Worm (Caenorhabditis elegans) whole organism, L3 larva: ENCODE measurements around the gene pzf-1.
A peak's percentile ranks its signal among the peaks of the same experiment; 100 is the strongest.

Source experiments
- ZK546.5 ChIP-seq: sonication (generic microtip); optimal IDR thresholded peaks from 2 replicates; lab custom pipeline; 2017; ENCODE audit warnings: missing biosample characterization, missing genetic modification characterization
- aly-2 ChIP-seq: fragments of 150-350 bp; optimal IDR thresholded peaks from 2 replicates; lab custom pipeline; 2014; ENCODE audit warnings: missing biosample characterization, missing genetic modification characterization
- ama-1 ChIP-seq: fragments of 150-350 bp; optimal IDR thresholded peaks from 2 replicates; lab custom pipeline; 2018
- ceh-82 ChIP-seq: fragments of 150-350 bp; optimal IDR thresholded peaks from 2 replicates; lab custom pipeline; 2014; ENCODE audit warnings: missing biosample characterization, missing genetic modification characterization
- ceh-9 ChIP-seq: sonication (generic microtip); optimal IDR thresholded peaks from 2 replicates; lab custom pipeline; 2018; ENCODE audit warnings: missing biosample characterization, missing genetic modification characterization
- daf-12 ChIP-seq: fragments of 150-350 bp; optimal IDR thresholded peaks from 2 replicates; lab custom pipeline; 2014; ENCODE audit warnings: missing biosample characterization, missing genetic modification reagents, missing genetic modification characterization
- egl-27 ChIP-seq: sonication (generic microtip); optimal IDR thresholded peaks from 4 replicates; lab custom pipeline; 2017; ENCODE audit warnings: missing biosample characterization, missing genetic modification reagents, missing genetic modification characterization
- elt-1 ChIP-seq: fragments of 150-350 bp; optimal IDR thresholded peaks from 2 replicates; lab custom pipeline; 2014; ENCODE audit warnings: missing biosample characterization, missing genetic modification characterization
- elt-2 ChIP-seq: sonication (generic microtip); optimal IDR thresholded peaks from 2 replicates; lab custom pipeline; 2016; ENCODE audit warnings: missing genetic modification reagents, mild to moderate bottlenecking, missing genetic modification characterization, missing compliant biosample characterization
- eor-1 ChIP-seq, 2 experiments: fragments of 150-350 bp; optimal IDR thresholded peaks; 2 replicates each; lab custom pipeline; 2014 to 2018; ENCODE audit warnings: missing biosample characterization in 2 of 2, missing genetic modification characterization in 2 of 2
- fkh-10 ChIP-seq: sonication (generic microtip); optimal IDR thresholded peaks from 2 replicates; lab custom pipeline; 2017; ENCODE audit warnings: missing biosample characterization, missing genetic modification reagents, missing genetic modification characterization
- fkh-2 ChIP-seq: fragments of 150-350 bp; optimal IDR thresholded peaks from 2 replicates; lab custom pipeline; 2014; ENCODE audit warnings: missing biosample characterization, missing genetic modification reagents, missing genetic modification characterization
- fos-1 ChIP-seq: fragments of 150-350 bp; optimal IDR thresholded peaks from 2 replicates; lab custom pipeline; 2014; ENCODE audit warnings: missing biosample characterization, missing genetic modification characterization
- hmg-11 ChIP-seq: sonication (generic microtip); optimal IDR thresholded peaks from 2 replicates; lab custom pipeline; 2016; ENCODE audit warnings: missing genetic modification characterization, missing compliant biosample characterization
- jun-1 ChIP-seq: fragments of 150-350 bp; optimal IDR thresholded peaks from 2 replicates; lab custom pipeline; 2014; ENCODE audit warnings: missing biosample characterization, missing genetic modification reagents, missing genetic modification characterization
- lin-39 ChIP-seq: fragments of 150-350 bp; optimal IDR thresholded peaks from 2 replicates; lab custom pipeline; 2018; ENCODE audit warnings: missing biosample characterization, missing genetic modification reagents, missing genetic modification characterization
- lsy-12 ChIP-seq: sonication (generic microtip); optimal IDR thresholded peaks from 2 replicates; lab custom pipeline; 2016; ENCODE audit warnings: mild to moderate bottlenecking, missing genetic modification characterization, missing compliant biosample characterization
- mml-1 ChIP-seq: fragments of 150-350 bp; sonication (generic microtip); optimal IDR thresholded peaks from 3 replicates; lab custom pipeline; 2014; ENCODE audit warnings: missing biosample characterization, missing genetic modification characterization
- nfya-1 ChIP-seq: sonication (generic microtip); optimal IDR thresholded peaks from 2 replicates; lab custom pipeline; 2017; ENCODE audit warnings: missing genetic modification characterization, mild to moderate bottlenecking, missing compliant biosample characterization, antibody characterized with exemption, moderate library complexity; ENCODE audit not compliant: insufficient read depth
- nhr-12 ChIP-seq: fragments of 150-350 bp; optimal IDR thresholded peaks from 2 replicates; lab custom pipeline; 2014; ENCODE audit warnings: missing biosample characterization, missing genetic modification characterization
- nhr-23 ChIP-seq: fragments of 150-350 bp; optimal IDR thresholded peaks from 2 replicates; lab custom pipeline; 2014; ENCODE audit warnings: missing biosample characterization, missing genetic modification reagents, missing genetic modification characterization
- nhr-67 ChIP-seq: fragments of 150-350 bp; optimal IDR thresholded peaks from 2 replicates; lab custom pipeline; 2014; ENCODE audit warnings: missing biosample characterization, missing genetic modification characterization
- nhr-77 ChIP-seq: fragments of 150-350 bp; optimal IDR thresholded peaks from 2 replicates; lab custom pipeline; 2014; ENCODE audit warnings: missing biosample characterization, missing genetic modification characterization
- pha-4 ChIP-seq: fragments of 150-350 bp; optimal IDR thresholded peaks from 2 replicates; lab custom pipeline; 2014; ENCODE audit warnings: missing biosample characterization, missing genetic modification reagents, missing genetic modification characterization
- pqm-1 ChIP-seq: fragments of 150-350 bp; optimal IDR thresholded peaks from 2 replicates; lab custom pipeline; 2017; ENCODE audit warnings: missing biosample characterization, missing genetic modification characterization, inconsistent platforms
- sea-2 ChIP-seq: fragments of 150-350 bp; sonication (generic microtip); optimal IDR thresholded peaks from 4 replicates; lab custom pipeline; 2014; ENCODE audit warnings: missing biosample characterization, missing genetic modification reagents, missing genetic modification characterization
- skn-1 ChIP-seq: fragments of 150-350 bp; optimal IDR thresholded peaks from 2 replicates; lab custom pipeline; 2014; ENCODE audit warnings: missing biosample characterization, missing genetic modification characterization
- snpc-4 ChIP-seq: fragments of 150-350 bp; optimal IDR thresholded peaks from 2 replicates; lab custom pipeline; 2014; ENCODE audit warnings: missing biosample characterization, missing genetic modification characterization
- unc-62 ChIP-seq: fragments of 150-350 bp; sonication (generic microtip); optimal IDR thresholded peaks from 4 replicates; lab custom pipeline; 2014; ENCODE audit warnings: missing biosample characterization, missing genetic modification reagents, missing genetic modification characterization
- zag-1 ChIP-seq: fragments of 150-350 bp; optimal IDR thresholded peaks from 2 replicates; lab custom pipeline; 2014; ENCODE audit warnings: missing biosample characterization, missing genetic modification characterization

pzf-1 gene

DNA sequence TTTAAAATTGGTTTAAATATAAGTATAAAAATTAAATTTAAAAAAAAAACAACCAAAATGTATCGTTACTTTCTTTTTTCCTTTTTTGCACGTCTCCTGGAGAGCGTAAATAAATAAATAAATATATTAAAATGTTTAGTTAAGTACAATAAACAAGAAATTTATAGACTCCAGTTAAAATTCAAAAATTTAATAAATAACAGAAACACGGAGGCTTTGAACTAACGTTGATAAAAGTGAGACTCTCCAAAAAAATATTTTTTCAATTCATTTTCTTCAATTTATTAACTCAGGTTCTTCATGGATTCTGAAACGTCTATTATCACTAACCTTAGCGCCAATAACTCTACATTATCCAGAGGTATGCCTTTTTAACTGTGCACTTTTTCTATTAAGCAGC lies 36.5 kb downstream of the pzf-1 start, which contains the start of gene T06C12.12:
T06C12.12 (plus strand) TSS at position 301 of the 400 bp plus-strand sequence.
- no peak for TF ChIP-seq nhr-77
- no peak for TF ChIP-seq unc-62 (GFP tag; lab: Kevin White, UChicago)
- TF ChIP-seq elt-2 (tag; lab: Kevin White, UChicago), result no peak
- TF ChIP-seq fkh-10, result no peak
- TF ChIP-seq nhr-12 (tag; lab: Kevin White, UChicago), result no peak
- no peak for TF ChIP-seq daf-12
- TF ChIP-seq pha-4 (tag; lab: Kevin White, UChicago), result no peak
- TF ChIP-seq hmg-11 (tag; lab: Kevin White, UChicago), result no peak
- no peak for TF ChIP-seq lin-39 (tag; lab: Kevin White, UChicago)
- TF ChIP-seq, all 47 proteins: peak for 0

ce11 chrV:15891279-15891678 lies 36.9 kb downstream of the pzf-1 start:
- TF ChIP-seq unc-62 (GFP tag; lab: Kevin White, UChicago), result no peak
- no peak for TF ChIP-seq egl-27 (tag; lab: Kevin White, UChicago)
- peak; percentile 73 for TF ChIP-seq pqm-1
- TF ChIP-seq nhr-23 (tag; lab: Kevin White, UChicago), result no peak
- no peak for TF ChIP-seq elt-1 (tag; lab: Kevin White, UChicago)
- TF ChIP-seq ceh-82 (tag; lab: Kevin White, UChicago), result no peak
- peak; percentile 68 for TF ChIP-seq elt-2 (tag; lab: Kevin White, UChicago)
- TF ChIP-seq pha-4 (tag; lab: Kevin White, UChicago), result peak; percentile 77
- TF ChIP-seq fos-1 (tag; lab: Kevin White, UChicago), result no peak

ce11 chrV:15890115-15890514 lies 38.1 kb downstream of the pzf-1 start:
- TF ChIP-seq elt-1 (tag; lab: Kevin White, UChicago), result no peak
- no peak for TF ChIP-seq fos-1 (tag; lab: Kevin White, UChicago)
- no peak for TF ChIP-seq lin-39 (tag; lab: Kevin White, UChicago)
- no peak for TF ChIP-seq lsy-12 (tag; lab: Kevin White, UChicago)
- TF ChIP-seq eor-1 (tag; optimal IDR thresholded peaks at IDR 0.05; lab: Kevin White, UChicago), result no peak
- TF ChIP-seq nhr-12 (tag; lab: Kevin White, UChicago), result no peak
- peak; percentile 57 for TF ChIP-seq pqm-1
- TF ChIP-seq zag-1 (tag; lab: Kevin White, UChicago), result no peak
- peak; percentile 51 for TF ChIP-seq pha-4 (tag; lab: Kevin White, UChicago)
- peak; percentile 72 for TF ChIP-seq elt-2 (tag; lab: Kevin White, UChicago)
- no peak for TF ChIP-seq ZK546.5 (tag; lab: Kevin White, UChicago)
- no peak for TF ChIP-seq mml-1 (tag; lab: Kevin White, UChicago)
- no peak for TF ChIP-seq aly-2 (tag; lab: Kevin White, UChicago)
- no peak for TF ChIP-seq nhr-67
- TF ChIP-seq sea-2, result no peak
- no peak for TF ChIP-seq fkh-2 (tag; lab: Kevin White, UChicago)
- no peak for TF ChIP-seq skn-1 (tag; lab: Kevin White, UChicago)

DNA sequence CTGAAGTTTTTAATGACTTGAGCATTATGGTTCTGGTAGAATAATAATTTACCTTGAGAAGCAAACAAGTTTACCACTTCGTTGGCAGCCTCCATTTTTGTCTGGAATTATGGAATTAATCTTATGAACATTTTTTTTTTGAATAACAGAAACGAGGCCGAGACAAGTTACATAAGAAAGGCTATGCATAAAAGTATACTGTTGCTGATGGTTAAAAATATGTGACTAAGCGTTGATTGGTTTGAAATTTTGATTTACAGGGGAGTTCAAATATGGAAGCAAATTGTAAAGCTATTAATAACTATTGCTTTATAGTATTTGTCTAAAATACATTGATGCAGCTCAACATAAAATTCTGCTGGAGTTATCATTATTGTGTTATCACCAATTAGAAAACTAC lies 39.5 kb downstream of the pzf-1 start, which contains the start of gene cgt-1:
cgt-1 (minus strand) TSS at position 101 of the 400 bp plus-strand sequence.
- TF ChIP-seq fkh-2 (tag; lab: Kevin White, UChicago), result no peak
- no peak for TF ChIP-seq eor-1 (tag; optimal IDR thresholded peaks at IDR 0.05; lab: Kevin White, UChicago)
- no peak for TF ChIP-seq nfya-1 (tag; lab: Kevin White, UChicago)

DNA sequence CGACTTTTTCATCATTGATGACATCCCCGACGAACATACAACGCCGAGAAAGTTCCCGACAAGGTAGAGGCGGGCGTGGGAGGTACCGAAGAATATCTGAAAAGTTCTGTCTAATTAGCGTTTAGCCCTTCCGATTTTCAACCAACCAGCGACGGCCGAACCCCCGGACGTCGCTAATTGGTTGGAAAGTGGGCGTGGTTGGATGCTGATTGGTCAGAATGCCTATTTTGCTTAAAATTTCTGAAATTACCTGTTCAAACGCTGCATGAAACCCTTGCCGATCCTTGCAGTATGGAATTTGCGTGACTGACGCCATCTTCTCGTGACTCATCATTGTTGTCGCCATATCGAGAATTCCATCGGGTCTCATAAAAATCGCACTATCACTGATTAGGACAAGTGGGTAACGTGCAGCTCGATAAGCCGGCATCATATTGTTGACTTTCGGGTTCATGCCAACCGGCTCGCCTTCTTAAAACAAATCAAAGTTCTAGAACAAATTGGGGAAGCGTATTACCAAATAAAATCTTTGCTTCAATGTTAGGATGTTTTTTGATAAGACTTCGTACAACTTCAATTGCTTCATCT lies 40.4 kb downstream of the pzf-1 start:
- TF ChIP-seq pqm-1 (peak; percentile 89), egl-27 (tag; lab: Kevin White, UChicago) (no peak), daf-12 (no peak), nfya-1 (tag; lab: Kevin White, UChicago) (peak; percentile 76), fkh-10 (no peak), ama-1 (lab: Kevin White, UChicago) (no peak), jun-1 (tag; lab: Kevin White, UChicago) (peak; percentile 70), snpc-4 (no peak), elt-2 (tag; lab: Kevin White, UChicago) (peak; percentile 93), fos-1 (tag; lab: Kevin White, UChicago) (peak; percentile 33), fkh-2 (tag; lab: Kevin White, UChicago) (no peak), hmg-11 (tag; lab: Kevin White, UChicago) (no peak), pha-4 (tag; lab: Kevin White, UChicago) (peak; percentile 16), ceh-9 (tag; lab: Kevin White, UChicago) (no peak)
